Worm (Caenorhabditis elegans) whole organism, late embryonic: ENCODE results near the gene metl-13.

ENCODE experiments used
- T23F11.4 ChIP-seq: fragments of 200-800 bp; sonication (Bioruptor generic); optimal IDR thresholded peaks from 2 replicates; lab custom pipeline; 2018; ENCODE audit warnings: mild to moderate bottlenecking, missing genetic modification characterization, missing compliant biosample characterization
- Y22D7AL.16 ChIP-seq: sonication (generic microtip); optimal IDR thresholded peaks from 2 replicates; lab custom pipeline; 2016; ENCODE audit warnings: missing genetic modification characterization, missing compliant biosample characterization
- ahr-1 ChIP-seq: sonication (generic microtip); optimal IDR thresholded peaks from 2 replicates; lab custom pipeline; 2016; ENCODE audit warnings: missing genetic modification characterization, missing compliant biosample characterization
- ama-1 ChIP-seq: fragments of 150-350 bp; optimal IDR thresholded peaks from 2 replicates; lab custom pipeline; 2014
- ceh-22 ChIP-seq: sonication (generic microtip); optimal IDR thresholded peaks from 2 replicates; lab custom pipeline; 2017; ENCODE audit warnings: missing biosample characterization, missing genetic modification characterization
- ceh-24 ChIP-seq: sonication (generic microtip); optimal IDR thresholded peaks from 2 replicates; lab custom pipeline; 2016; ENCODE audit warnings: mild to moderate bottlenecking, missing genetic modification characterization, missing compliant biosample characterization
- ceh-30 ChIP-seq: fragments of 150-350 bp; optimal IDR thresholded peaks from 2 replicates; lab custom pipeline; 2014; ENCODE audit warnings: missing biosample characterization, missing genetic modification characterization
- ceh-9 ChIP-seq: sonication (generic microtip); optimal IDR thresholded peaks from 2 replicates; lab custom pipeline; 2016; ENCODE audit warnings: mild to moderate bottlenecking, missing genetic modification characterization, inconsistent platforms, missing compliant biosample characterization
- che-1 ChIP-seq: sonication (generic microtip); optimal IDR thresholded peaks from 2 replicates; lab custom pipeline; 2016; ENCODE audit warnings: mild to moderate bottlenecking, missing genetic modification characterization, missing compliant biosample characterization
- elt-4 ChIP-seq: sonication (generic microtip); optimal IDR thresholded peaks from 2 replicates; lab custom pipeline; 2016; ENCODE audit warnings: missing genetic modification characterization, missing compliant biosample characterization
- eyg-1 ChIP-seq: sonication (generic microtip); optimal IDR thresholded peaks from 2 replicates; lab custom pipeline; 2016; ENCODE audit warnings: missing genotype, missing genetic modification characterization, missing compliant biosample characterization
- gmeb-2 ChIP-seq: sonication (generic microtip); optimal IDR thresholded peaks from 2 replicates; lab custom pipeline; 2016; ENCODE audit warnings: missing genetic modification characterization, inconsistent platforms, missing compliant biosample characterization
- hlh-15 ChIP-seq: sonication (generic microtip); optimal IDR thresholded peaks from 2 replicates; lab custom pipeline; 2016; ENCODE audit warnings: missing genetic modification characterization, missing compliant biosample characterization
- hlh-6 ChIP-seq: sonication (generic microtip); optimal IDR thresholded peaks from 2 replicates; lab custom pipeline; 2016; ENCODE audit warnings: missing genotype, missing genetic modification characterization, missing compliant biosample characterization
- madf-2 ChIP-seq: sonication (generic microtip); optimal IDR thresholded peaks from 2 replicates; lab custom pipeline; 2017; ENCODE audit warnings: missing genetic modification characterization, missing compliant biosample characterization
- nfya-1 ChIP-seq: sonication (generic microtip); optimal IDR thresholded peaks from 2 replicates; lab custom pipeline; 2017; ENCODE audit warnings: missing genetic modification characterization, mild to moderate bottlenecking, missing compliant biosample characterization, antibody characterized with exemption, moderate library complexity
- nhr-11 ChIP-seq: fragments of 150-350 bp; optimal IDR thresholded peaks from 2 replicates; lab custom pipeline; 2014; ENCODE audit warnings: missing biosample characterization, missing genetic modification characterization
- nhr-232 ChIP-seq: sonication (generic microtip); optimal IDR thresholded peaks from 2 replicates; lab custom pipeline; 2016; ENCODE audit warnings: missing genetic modification characterization, missing compliant biosample characterization
- odd-2 ChIP-seq: sonication (generic microtip); optimal IDR thresholded peaks from 2 replicates; lab custom pipeline; 2017; ENCODE audit warnings: antibody characterized with exemption, mild to moderate bottlenecking, missing genetic modification characterization, missing compliant biosample characterization
- pag-3 ChIP-seq: sonication (generic microtip); optimal IDR thresholded peaks from 2 replicates; lab custom pipeline; 2016; ENCODE audit warnings: missing compliant biosample characterization, missing genetic modification characterization, borderline replicate concordance
- pros-1 ChIP-seq: fragments of 150-350 bp; optimal IDR thresholded peaks from 2 replicates; lab custom pipeline; 2014; ENCODE audit warnings: missing biosample characterization, missing genetic modification reagents, missing genetic modification characterization
- ref-2 ChIP-seq: sonication (generic microtip); optimal IDR thresholded peaks from 2 replicates; lab custom pipeline; 2016; ENCODE audit warnings: missing genetic modification characterization, missing compliant biosample characterization
- unc-55 ChIP-seq: sonication (generic microtip); optimal IDR thresholded peaks from 2 replicates; lab custom pipeline; 2017; ENCODE audit warnings: missing biosample characterization, missing genetic modification reagents, missing genetic modification characterization

Gene metl-13

ce11 chrIV:6664336-6664735, 29.4 kb downstream of the metl-13 start:
- TF ChIP-seq nhr-232 (tag; lab: Kevin White, UChicago), result no peak
- no peak for TF ChIP-seq ceh-30 (tag; lab: Kevin White, UChicago)
- no peak for TF ChIP-seq che-1
- no peak for TF ChIP-seq madf-2 (tag; lab: Kevin White, UChicago)
- no peak for TF ChIP-seq odd-2 (tag; lab: Kevin White, UChicago)
- TF ChIP-seq pag-3 (tag; lab: Kevin White, UChicago), result no peak
- no peak for TF ChIP-seq hlh-6 (tag; lab: Kevin White, UChicago)
- TF ChIP-seq nhr-11 (tag; lab: Kevin White, UChicago), result no peak
- no peak for TF ChIP-seq ceh-22
- no peak for TF ChIP-seq ama-1 (lab: Kevin White, UChicago)
- no peak for TF ChIP-seq gmeb-2 (tag; lab: Kevin White, UChicago)
- no peak for TF ChIP-seq elt-4 (tag; lab: Kevin White, UChicago)
- no peak for TF ChIP-seq ceh-9 (tag; lab: Kevin White, UChicago)
- TF ChIP-seq T23F11.4 (GFP tag; lab: Kevin White, UChicago), result no peak
- no peak for TF ChIP-seq hlh-15
- no peak for TF ChIP-seq Y22D7AL.16
- TF ChIP-seq ahr-1 (tag; lab: Kevin White, UChicago), result no peak
- no peak for TF ChIP-seq ref-2 (tag; lab: Kevin White, UChicago)

- TF ChIP-seq unc-55 (GFP tag; lab: Kevin White, UChicago), result no peak
- TF ChIP-seq ceh-24 (tag; lab: Kevin White, UChicago), result no peak
- no peak for TF ChIP-seq nfya-1 (tag; lab: Kevin White, UChicago)
- TF ChIP-seq pros-1 (tag; lab: Kevin White, UChicago), result no peak
- no peak for TF ChIP-seq eyg-1 (tag; lab: Kevin White, UChicago)
Observed at ce11 chrIV:6667898-6668297, 33.0 kb downstream of the metl-13 start, which contains the start of gene Y73B6A.1. Gene Y73B6A.1 (minus strand): TSS chrIV:6667998.
